Fruit fly (Drosophila melanogaster) whole organism, wandering third instar larva: ENCODE results near the gene Mal-B1.
A peak's percentile ranks its signal among the peaks of the same experiment; 100 is the strongest.

Source experiments
- CG9705 ChIP-seq: fragments of 200-800 bp; sonication (Bioruptor generic); optimal IDR thresholded peaks from 2 replicates; lab custom pipeline; 2018; ENCODE audit warnings: missing biosample characterization, mild to moderate bottlenecking, missing genetic modification characterization
- CrebA ChIP-seq: fragments of 200-800 bp; sonication (Bioruptor generic); optimal IDR thresholded peaks from 2 replicates; lab custom pipeline; 2016; ENCODE audit warnings: missing biosample characterization, mild to moderate bottlenecking, missing genetic modification characterization, borderline replicate concordance
- Dfd ChIP-seq: fragments of >200 bp; optimal IDR thresholded peaks from 2 replicates; lab custom pipeline; 2017; ENCODE audit warnings: missing biosample characterization, missing genetic modification characterization
- Dif ChIP-seq: fragments of 200-275, 200-300 bp; sonication (Bioruptor generic); optimal IDR thresholded peaks from 2 replicates; lab custom pipeline; 2018; ENCODE audit warnings: missing biosample characterization, missing genetic modification characterization; ENCODE audit not compliant: partially characterized antibody
- GATAd ChIP-seq: sonication (Bioruptor generic); optimal IDR thresholded peaks from 2 replicates; lab custom pipeline; 2016; ENCODE audit warnings: missing biosample characterization, missing genetic modification characterization
- HLH106 ChIP-seq: fragments of 200-800 bp; optimal IDR thresholded peaks from 3 replicates; lab custom pipeline; 2019; ENCODE audit warnings: missing biosample characterization, mild to moderate bottlenecking, missing genetic modification characterization, moderate library complexity
- Hnf4 ChIP-seq: fragments of 200-800 bp; sonication (Bioruptor generic); optimal IDR thresholded peaks from 2 replicates; lab custom pipeline; 2016; ENCODE audit warnings: missing biosample characterization, mild to moderate bottlenecking, missing genetic modification characterization
- Hr83 ChIP-seq: fragments of 200-300 bp; sonication (Bioruptor generic); optimal IDR thresholded peaks from 2 replicates; lab custom pipeline; 2016; ENCODE audit warnings: missing biosample characterization, mild to moderate bottlenecking, missing genetic modification characterization, moderate library complexity; ENCODE audit not compliant: poor library complexity, severe bottlenecking
- Jra ChIP-seq: sonication (Bioruptor generic); optimal IDR thresholded peaks from 2 replicates; lab custom pipeline; 2016; ENCODE audit warnings: missing biosample characterization, missing genetic modification characterization
- Myc ChIP-seq: fragments of >200 bp; optimal IDR thresholded peaks from 2 replicates; lab custom pipeline; 2017
- N ChIP-seq: fragments of >200 bp; optimal IDR thresholded peaks from 2 replicates; lab custom pipeline; 2018; ENCODE audit warnings: missing biosample characterization, missing external identifiers, missing genetic modification characterization
- OdsH ChIP-seq: fragments of 200-800 bp; sonication (Bioruptor generic); optimal IDR thresholded peaks from 2 replicates; lab custom pipeline; 2016; ENCODE audit warnings: missing biosample characterization, mild to moderate bottlenecking, missing genetic modification characterization
- Rel ChIP-seq, 2 experiments: fragments of 200-800 bp; sonication (Bioruptor generic) in 1 of 2; optimal IDR thresholded peaks; 2 replicates in 1 of 2; 3 replicates in 1 of 2; lab custom pipeline; 2016 to 2019; ENCODE audit warnings: mild to moderate bottlenecking in 2 of 2, missing biosample characterization in 2 of 2, missing genetic modification characterization in 2 of 2, moderate library complexity in 1 of 2
- Vsx2 ChIP-seq: fragments of 200-300, 225-300 bp; sonication (Bioruptor generic); optimal IDR thresholded peaks from 2 replicates; lab custom pipeline; 2018; ENCODE audit warnings: missing biosample characterization, missing genetic modification characterization; ENCODE audit not compliant: partially characterized antibody
- br ChIP-seq: fragments of 200-800 bp; sonication (Bioruptor generic); optimal IDR thresholded peaks from 2 replicates; lab custom pipeline; 2016; ENCODE audit warnings: missing biosample characterization, missing genetic modification characterization
- brk ChIP-seq: fragments of 200-800 bp; sonication (Bioruptor generic); optimal IDR thresholded peaks from 2 replicates; lab custom pipeline; 2016; ENCODE audit warnings: missing biosample characterization, mild to moderate bottlenecking, missing genetic modification characterization
- dl ChIP-seq, 2 experiments: fragments of 175-275, 200-275 bp in 1 of 2; fragments of 200-275 bp in 1 of 2; sonication (Bioruptor generic); optimal IDR thresholded peaks; lab custom pipeline; 2018; ENCODE audit warnings: mild to moderate bottlenecking in 2 of 2, missing biosample characterization in 2 of 2, missing genetic modification characterization in 2 of 2, moderate library complexity in 2 of 2; ENCODE audit not compliant: partially characterized antibody in 2 of 2, insufficient read depth in 1 of 2
- dmrt93B ChIP-seq: fragments of 200-800 bp; sonication (Bioruptor generic); optimal IDR thresholded peaks from 2 replicates; lab custom pipeline; 2018; ENCODE audit warnings: missing biosample characterization, mild to moderate bottlenecking, missing genetic modification characterization
- dsf ChIP-seq: sonication (Bioruptor generic); optimal IDR thresholded peaks from 2 replicates; lab custom pipeline; 2016; ENCODE audit warnings: missing biosample characterization, missing genetic modification characterization, borderline replicate concordance
- foxo ChIP-seq, 2 experiments: fragments of 200-800 bp; sonication (Bioruptor generic); optimal IDR thresholded peaks; 2 replicates in 1 of 2; 3 replicates in 1 of 2; lab custom pipeline; 2016 to 2017; ENCODE audit warnings: missing biosample characterization in 2 of 2, missing genetic modification characterization in 2 of 2
- fru ChIP-seq: fragments of 200-800 bp; sonication (Bioruptor generic); optimal IDR thresholded peaks from 3 replicates; lab custom pipeline; 2016; ENCODE audit warnings: missing biosample characterization, mild to moderate bottlenecking, missing genetic modification characterization
- h ChIP-seq: fragments of 200-800 bp; sonication (Bioruptor generic); optimal IDR thresholded peaks from 3 replicates; lab custom pipeline; 2016; ENCODE audit warnings: missing biosample characterization, mild to moderate bottlenecking, missing genetic modification characterization
- jim ChIP-seq: fragments of 175-275, 200-325 bp; sonication (Bioruptor generic); optimal IDR thresholded peaks from 2 replicates; lab custom pipeline; 2016; ENCODE audit warnings: missing biosample characterization, mild to moderate bottlenecking, missing genetic modification characterization
- lola ChIP-seq: fragments of >200 bp; optimal IDR thresholded peaks from 2 replicates; lab custom pipeline; 2017; ENCODE audit warnings: missing biosample characterization, missing genetic modification characterization
- pan ChIP-seq: fragments of >200 bp; optimal IDR thresholded peaks from 2 replicates; lab custom pipeline; 2017
- psq ChIP-seq: fragments of 200-800 bp; sonication (Bioruptor generic); optimal IDR thresholded peaks from 3 replicates; lab custom pipeline; 2017; ENCODE audit warnings: missing biosample characterization, mild to moderate bottlenecking, missing genetic modification characterization, moderate library complexity
- usp ChIP-seq: fragments of >200 bp; optimal IDR thresholded peaks from 2 replicates; lab custom pipeline; 2017; ENCODE audit warnings: missing biosample characterization, missing genetic modification characterization
- woc ChIP-seq: sonication (Bioruptor generic); optimal IDR thresholded peaks from 2 replicates; lab custom pipeline; 2016; ENCODE audit warnings: missing biosample characterization, mild to moderate bottlenecking, missing genetic modification characterization

Gene Mal-B1

dm6 chr2L:11808327-11808701 lies 38.7 kb upstream of the Mal-B1 start:
- TF ChIP-seq fru (GFP tag; lab: Kevin White, UChicago) (no peak), Myc (lab: Kevin White, UChicago) (peak; percentile 100)

- TF ChIP-seq usp = no peak
- peak; percentile 33 for TF ChIP-seq Hnf4 (GFP tag; lab: Kevin White, UChicago)
- no peak for TF ChIP-seq Rel (GFP tag; optimal IDR thresholded peaks at IDR 0.05; lab: Kevin White, UChicago)
- TF ChIP-seq Rel (tag; optimal IDR thresholded peaks at IDR 0.05; lab: Kevin White, UChicago) = peak; percentile 95
- no peak for TF ChIP-seq GATAd (GFP tag; lab: Kevin White, UChicago)
- peak; percentile 58 for TF ChIP-seq Vsx2
- peak; percentile 74 to 81 for TF ChIP-seq dl (GFP tag; optimal IDR thresholded peaks at IDR 0.05; lab: Kevin White, UChicago; ENCODE audit: insufficient read depth in 1 of 2, partially characterized antibody in 2 of 2)
- peak; percentile 38 for TF ChIP-seq Hr83 (GFP tag; lab: Kevin White, UChicago)
- peak; percentile 79 for TF ChIP-seq Dif (GFP tag; lab: Kevin White, UChicago)
- no peak for TF ChIP-seq N (GFP tag; lab: Kevin White, UChicago)
- TF ChIP-seq h = peak; percentile 29
- TF ChIP-seq jim (GFP tag; lab: Kevin White, UChicago) = peak; percentile 84
- TF ChIP-seq br (GFP tag; lab: Kevin White, UChicago) = peak; percentile 3
- TF ChIP-seq foxo (GFP tag; optimal IDR thresholded peaks at IDR 0.05; lab: Kevin White, UChicago) = no peak
- peak; percentile 19 for TF ChIP-seq CG9705 (GFP tag; lab: Kevin White, UChicago)
- TF ChIP-seq dsf (GFP tag; lab: Kevin White, UChicago) = peak; percentile 0
- TF ChIP-seq Dfd (GFP tag; lab: Kevin White, UChicago) = no peak
- TF ChIP-seq HLH106 (tag; lab: Kevin White, UChicago) = peak; percentile 8
- TF ChIP-seq woc = peak; percentile 76
- no peak for TF ChIP-seq fru (GFP tag; lab: Kevin White, UChicago)
- TF ChIP-seq Myc (lab: Kevin White, UChicago) = peak; percentile 85
- TF ChIP-seq Jra (GFP tag; lab: Kevin White, UChicago) = no peak
- peak; percentile 78 for TF ChIP-seq psq
These were observed 38.1 kb upstream of the Mal-B1 start, which contains the start of gene crol for dm6 chr2L:11808702-11809583. TSS of gene crol (minus strand) at chr2L:11809438.

dm6 chr2L:11809823-11810222 lies 37.2 kb upstream of the Mal-B1 start:
- no peak for TF ChIP-seq CrebA (GFP tag; lab: Kevin White, UChicago)
- no peak for TF ChIP-seq Myc (lab: Kevin White, UChicago)
- no peak for TF ChIP-seq lola (GFP tag; lab: Kevin White, UChicago)
- TF ChIP-seq dl (GFP tag; optimal IDR thresholded peaks at IDR 0.05; lab: Kevin White, UChicago; ENCODE audit: insufficient read depth in 1 of 2, partially characterized antibody in 2 of 2) = no peak
- TF ChIP-seq brk = no peak
- TF ChIP-seq pan (lab: Kevin White, UChicago) = no peak
- no peak for TF ChIP-seq dmrt93B (GFP tag; lab: Kevin White, UChicago)
- TF ChIP-seq OdsH = no peak

- TF ChIP-seq fru (GFP tag; lab: Kevin White, UChicago) (peak; percentile 0), dmrt93B (GFP tag; lab: Kevin White, UChicago) (no peak), woc (no peak), Rel (GFP tag; optimal IDR thresholded peaks at IDR 0.05; lab: Kevin White, UChicago) (no peak), Rel (tag; optimal IDR thresholded peaks at IDR 0.05; lab: Kevin White, UChicago) (peak; percentile 59)
These were observed 34.0 kb upstream of the Mal-B1 start for dm6 chr2L:11812781-11813664.
